Worm (Caenorhabditis elegans) whole organism, L4 larva: ENCODE measurements around the gene taco-1.

Experiments
- F49E8.2 ChIP-seq: sonication (generic microtip); optimal IDR thresholded peaks from 2 replicates; lab custom pipeline; 2016; ENCODE audit warnings: missing compliant biosample characterization, mild to moderate bottlenecking, missing genetic modification characterization, borderline replicate concordance
- T26A8.4 ChIP-seq: fragments of 200-800 bp; sonication (Bioruptor generic); IDR thresholded peaks from 2 replicates; pipeline ENCODE4 v1.3.6; 2022; ENCODE audit warnings: missing genetic modification characterization, missing compliant biosample characterization
- Y48G9A.11 ChIP-seq: fragments of 200-800 bp; sonication (Bioruptor generic); IDR thresholded peaks from 2 replicates; pipeline ENCODE4 v1.3.6; 2022; ENCODE audit warnings: missing genetic modification reagents, missing genetic modification characterization, missing compliant biosample characterization
- daf-16 ChIP-seq, 3 experiments: sonication (generic microtip); optimal IDR thresholded peaks; 2 replicates each; lab custom pipeline; 2016 to 2017; ENCODE audit warnings: missing genetic modification characterization in 3 of 3, missing genetic modification reagents in 3 of 3, mild to moderate bottlenecking in 2 of 3, missing compliant biosample characterization in 2 of 3, missing biosample characterization in 1 of 3, moderate library complexity in 1 of 3
- lin-13 ChIP-seq: fragments of 150-350 bp; optimal IDR thresholded peaks from 2 replicates; lab custom pipeline; 2014; ENCODE audit warnings: missing biosample characterization, missing genetic modification reagents, missing genetic modification characterization
- lin-15B ChIP-seq: fragments of 150-350 bp; sonication (generic microtip); optimal IDR thresholded peaks from 3 replicates; lab custom pipeline; 2014; ENCODE audit warnings: missing biosample characterization, missing genetic modification characterization
- lin-39 ChIP-seq: fragments of 150-350 bp; optimal IDR thresholded peaks from 2 replicates; lab custom pipeline; 2014; ENCODE audit warnings: missing biosample characterization, missing genetic modification reagents, missing genetic modification characterization
- lir-3 ChIP-seq: sonication (generic microtip); optimal IDR thresholded peaks from 2 replicates; lab custom pipeline; 2016; ENCODE audit warnings: mild to moderate bottlenecking, missing genetic modification characterization, missing compliant biosample characterization
- nhr-10 ChIP-seq: fragments of 150-350 bp; optimal IDR thresholded peaks from 2 replicates; lab custom pipeline; 2014; ENCODE audit warnings: missing biosample characterization, missing genetic modification characterization
- nhr-77 ChIP-seq: fragments of 150-350 bp; optimal IDR thresholded peaks from 2 replicates; lab custom pipeline; 2014; ENCODE audit warnings: missing biosample characterization, missing genetic modification characterization
- pqm-1 ChIP-seq: sonication (generic microtip); optimal IDR thresholded peaks from 2 replicates; lab custom pipeline; 2017; ENCODE audit warnings: missing biosample characterization, missing genetic modification characterization
- ztf-11 ChIP-seq: fragments of 150-350 bp; optimal IDR thresholded peaks from 2 replicates; lab custom pipeline; 2014; ENCODE audit warnings: missing biosample characterization, missing genetic modification characterization

DNA sequence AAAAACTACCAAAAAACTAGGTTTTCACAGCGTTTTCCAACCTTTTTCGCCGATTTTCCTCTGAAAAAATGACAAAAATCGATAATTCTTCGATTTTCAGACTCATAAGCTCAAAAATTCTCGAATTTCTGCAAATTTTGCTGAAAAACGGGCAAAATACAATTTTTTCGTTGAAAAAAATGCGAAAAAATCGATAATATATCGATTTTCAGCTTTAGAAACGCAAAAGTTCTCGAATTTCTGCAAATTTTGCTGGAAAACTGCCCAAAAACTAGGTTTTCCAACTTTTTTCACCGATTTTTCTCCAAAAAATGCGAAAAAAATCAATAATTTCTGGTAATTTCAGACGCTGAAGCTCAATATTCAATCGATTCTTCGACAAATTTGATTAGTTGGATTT lies 32.5 kb upstream of the taco-1 start:
- TF ChIP-seq nhr-10 (tag; lab: Kevin White, UChicago) (no peak), lin-39 (tag; lab: Kevin White, UChicago) (no peak), T26A8.4 (no peak), lin-15B (tag; lab: Kevin White, UChicago) (no peak), lin-13 (no peak), ztf-11 (no peak), daf-16 (GFP tag; optimal IDR thresholded peaks at IDR 0.05; lab: Kevin White, UChicago) (no peak), daf-16 (tag; optimal IDR thresholded peaks at IDR 0.05; lab: Kevin White, UChicago) (no peak), lir-3 (tag; lab: Kevin White, UChicago) (no peak), pqm-1 (tag; lab: Kevin White, UChicago) (no peak), Y48G9A.11 (GFP tag; lab: Robert Waterston, UW) (no peak), nhr-77 (no peak), F49E8.2 (no peak)
